Worm (Caenorhabditis elegans) whole organism, L3 larva: ENCODE results near the gene fbxa-50.

Source experiments
- R02D3.7 ChIP-seq: fragments of 150-350 bp; optimal IDR thresholded peaks from 2 replicates; lab custom pipeline; 2014; ENCODE audit warnings: missing biosample characterization, missing genetic modification characterization
- aly-2 ChIP-seq: fragments of 150-350 bp; optimal IDR thresholded peaks from 2 replicates; lab custom pipeline; 2014; ENCODE audit warnings: missing biosample characterization, missing genetic modification characterization
- ceh-16 ChIP-seq: sonication (generic microtip); optimal IDR thresholded peaks from 2 replicates; lab custom pipeline; 2017; ENCODE audit warnings: missing biosample characterization, missing genetic modification characterization
- ceh-82 ChIP-seq: fragments of 150-350 bp; optimal IDR thresholded peaks from 2 replicates; lab custom pipeline; 2014; ENCODE audit warnings: missing biosample characterization, missing genetic modification characterization
- daf-12 ChIP-seq: fragments of 150-350 bp; optimal IDR thresholded peaks from 2 replicates; lab custom pipeline; 2014; ENCODE audit warnings: missing biosample characterization, missing genetic modification reagents, missing genetic modification characterization
- elt-1 ChIP-seq: fragments of 150-350 bp; optimal IDR thresholded peaks from 2 replicates; lab custom pipeline; 2014; ENCODE audit warnings: missing biosample characterization, missing genetic modification characterization
- elt-2 ChIP-seq: sonication (generic microtip); optimal IDR thresholded peaks from 2 replicates; lab custom pipeline; 2016; ENCODE audit warnings: missing genetic modification reagents, mild to moderate bottlenecking, missing genetic modification characterization, missing compliant biosample characterization
- eor-1 ChIP-seq, 2 experiments: fragments of 150-350 bp; optimal IDR thresholded peaks; 2 replicates each; lab custom pipeline; 2014 to 2018; ENCODE audit warnings: missing biosample characterization in 2 of 2, missing genetic modification characterization in 2 of 2
- fkh-2 ChIP-seq: fragments of 150-350 bp; optimal IDR thresholded peaks from 2 replicates; lab custom pipeline; 2014; ENCODE audit warnings: missing biosample characterization, missing genetic modification reagents, missing genetic modification characterization
- fos-1 ChIP-seq: fragments of 150-350 bp; optimal IDR thresholded peaks from 2 replicates; lab custom pipeline; 2014; ENCODE audit warnings: missing biosample characterization, missing genetic modification characterization
- hmg-11 ChIP-seq: sonication (generic microtip); optimal IDR thresholded peaks from 2 replicates; lab custom pipeline; 2016; ENCODE audit warnings: missing genetic modification characterization, missing compliant biosample characterization
- jun-1 ChIP-seq: fragments of 150-350 bp; optimal IDR thresholded peaks from 2 replicates; lab custom pipeline; 2014; ENCODE audit warnings: missing biosample characterization, missing genetic modification reagents, missing genetic modification characterization
- lin-15B ChIP-seq: fragments of 150-350 bp; optimal IDR thresholded peaks from 2 replicates; lab custom pipeline; 2014; ENCODE audit warnings: missing biosample characterization, missing genetic modification characterization
- lsy-12 ChIP-seq: sonication (generic microtip); optimal IDR thresholded peaks from 2 replicates; lab custom pipeline; 2016; ENCODE audit warnings: mild to moderate bottlenecking, missing genetic modification characterization, missing compliant biosample characterization
- mdl-1 ChIP-seq: fragments of 150-350 bp; optimal IDR thresholded peaks from 2 replicates; lab custom pipeline; 2014; ENCODE audit warnings: missing biosample characterization, missing genetic modification characterization
- mml-1 ChIP-seq: fragments of 150-350 bp; sonication (generic microtip); optimal IDR thresholded peaks from 3 replicates; lab custom pipeline; 2014; ENCODE audit warnings: missing biosample characterization, missing genetic modification characterization
- nfya-1 ChIP-seq: sonication (generic microtip); optimal IDR thresholded peaks from 2 replicates; lab custom pipeline; 2017; ENCODE audit warnings: missing genetic modification characterization, mild to moderate bottlenecking, missing compliant biosample characterization, antibody characterized with exemption, moderate library complexity; ENCODE audit not compliant: insufficient read depth
- nhr-11 ChIP-seq: fragments of 150-350 bp; optimal IDR thresholded peaks from 2 replicates; lab custom pipeline; 2014; ENCODE audit warnings: missing biosample characterization, missing genetic modification characterization
- nhr-23 ChIP-seq: fragments of 150-350 bp; optimal IDR thresholded peaks from 2 replicates; lab custom pipeline; 2014; ENCODE audit warnings: missing biosample characterization, missing genetic modification reagents, missing genetic modification characterization
- nhr-237 ChIP-seq: fragments of 150-350 bp; optimal IDR thresholded peaks from 2 replicates; lab custom pipeline; 2014; ENCODE audit warnings: missing biosample characterization, missing genetic modification characterization
- nhr-28 ChIP-seq: fragments of 150-350 bp; optimal IDR thresholded peaks from 2 replicates; lab custom pipeline; 2014; ENCODE audit warnings: missing biosample characterization, missing genetic modification characterization
- nhr-43 ChIP-seq: sonication (generic microtip); optimal IDR thresholded peaks from 2 replicates; lab custom pipeline; 2016; ENCODE audit warnings: mild to moderate bottlenecking, missing genetic modification characterization, missing compliant biosample characterization; ENCODE audit not compliant: poor library complexity, severe bottlenecking
- nhr-76 ChIP-seq: fragments of 150-350 bp; sonication (generic microtip); optimal IDR thresholded peaks from 5 replicates; lab custom pipeline; 2014; ENCODE audit warnings: missing biosample characterization, missing genetic modification characterization
- nhr-77 ChIP-seq: fragments of 150-350 bp; optimal IDR thresholded peaks from 2 replicates; lab custom pipeline; 2014; ENCODE audit warnings: missing biosample characterization, missing genetic modification characterization
- pha-4 ChIP-seq: fragments of 150-350 bp; optimal IDR thresholded peaks from 2 replicates; lab custom pipeline; 2014; ENCODE audit warnings: missing biosample characterization, missing genetic modification reagents, missing genetic modification characterization
- pqm-1 ChIP-seq: fragments of 150-350 bp; optimal IDR thresholded peaks from 2 replicates; lab custom pipeline; 2017; ENCODE audit warnings: missing biosample characterization, missing genetic modification characterization, inconsistent platforms
- sea-2 ChIP-seq: fragments of 150-350 bp; sonication (generic microtip); optimal IDR thresholded peaks from 4 replicates; lab custom pipeline; 2014; ENCODE audit warnings: missing biosample characterization, missing genetic modification reagents, missing genetic modification characterization
- skn-1 ChIP-seq: fragments of 150-350 bp; optimal IDR thresholded peaks from 2 replicates; lab custom pipeline; 2014; ENCODE audit warnings: missing biosample characterization, missing genetic modification characterization
- tbx-2 ChIP-seq: sonication (generic microtip); optimal IDR thresholded peaks from 2 replicates; lab custom pipeline; 2016; ENCODE audit warnings: mild to moderate bottlenecking, missing genetic modification characterization, missing compliant biosample characterization
- unc-39 ChIP-seq: sonication (generic microtip); optimal IDR thresholded peaks from 4 replicates; lab custom pipeline; 2017; ENCODE audit warnings: missing biosample characterization, missing genetic modification characterization
- unc-62 ChIP-seq: fragments of 150-350 bp; sonication (generic microtip); optimal IDR thresholded peaks from 4 replicates; lab custom pipeline; 2014; ENCODE audit warnings: missing biosample characterization, missing genetic modification reagents, missing genetic modification characterization
- ztf-11 ChIP-seq: fragments of 150-350 bp; optimal IDR thresholded peaks from 2 replicates; lab custom pipeline; 2014; ENCODE audit warnings: missing biosample characterization, missing genetic modification characterization

The fbxa-50 gene

DNA sequence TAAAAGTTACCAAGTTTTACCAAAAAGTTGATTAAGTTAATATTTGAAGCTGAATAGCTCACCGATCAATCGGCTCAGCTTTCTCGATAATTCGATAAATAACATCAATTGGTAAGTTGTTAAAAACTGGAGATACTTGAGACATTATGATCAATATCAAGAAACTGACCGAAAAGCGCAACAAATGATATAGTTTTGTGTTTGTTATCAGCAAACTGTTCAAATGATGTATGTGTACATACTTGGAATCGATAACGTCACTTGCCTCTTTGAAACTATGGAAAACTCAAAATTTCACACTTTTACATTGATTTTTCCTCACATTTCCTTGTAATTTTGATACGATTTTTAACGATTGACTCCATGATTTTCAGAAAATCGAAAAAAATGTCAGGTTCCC lies 26.7 kb upstream of the fbxa-50 start, which contains the start of the genes fbxa-80 and fbxa-19:
fbxa-80 (minus strand) TSS at position 173 of the 400 bp plus-strand sequence.
fbxa-19 (plus strand) TSS at position 364 of the 400 bp plus-strand sequence.
- TF ChIP-seq elt-2, result peak; percentile 70
- no peak for TF ChIP-seq nhr-28 (tag; lab: Kevin White, UChicago)
- TF ChIP-seq pqm-1 (tag; lab: Kevin White, UChicago), result peak; percentile 23
- no peak for TF ChIP-seq nhr-23 (tag; lab: Kevin White, UChicago)
- no peak for TF ChIP-seq nhr-11 (tag; lab: Kevin White, UChicago)
- no peak for TF ChIP-seq ceh-16 (tag; lab: Kevin White, UChicago)
- no peak for TF ChIP-seq tbx-2 (tag; lab: Kevin White, UChicago)

DNA sequence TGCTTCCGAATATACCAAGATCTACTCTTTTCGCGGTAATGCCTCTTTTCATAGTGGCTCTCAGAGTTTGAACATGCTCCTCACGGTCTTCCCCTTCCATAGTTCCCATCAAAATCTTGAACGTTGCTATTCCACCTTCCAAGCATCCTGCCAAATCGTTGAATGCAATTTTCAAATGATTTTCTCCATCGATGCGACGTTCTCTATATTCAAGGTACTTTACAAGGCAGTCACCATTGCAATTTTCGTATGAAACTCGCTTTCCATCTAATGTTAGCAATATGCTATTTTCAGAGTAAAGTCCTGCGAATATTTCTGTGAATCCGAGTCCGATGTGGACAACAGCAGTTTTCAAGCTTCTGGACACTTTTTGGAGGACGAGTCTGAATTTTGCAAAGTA lies 26.0 kb upstream of the fbxa-50 start:
- TF ChIP-seq daf-12 (tag; lab: Kevin White, UChicago) (no peak), eor-1 (tag; optimal IDR thresholded peaks at IDR 0.05; lab: Kevin White, UChicago) (no peak), ceh-82 (tag; lab: Kevin White, UChicago) (no peak), unc-62 (GFP tag; lab: Kevin White, UChicago) (no peak), elt-1 (tag; lab: Kevin White, UChicago) (no peak), lin-15B (tag; lab: Kevin White, UChicago) (no peak), sea-2 (GFP tag; lab: Kevin White, UChicago) (no peak), nhr-23 (tag; lab: Kevin White, UChicago) (no peak)

DNA sequence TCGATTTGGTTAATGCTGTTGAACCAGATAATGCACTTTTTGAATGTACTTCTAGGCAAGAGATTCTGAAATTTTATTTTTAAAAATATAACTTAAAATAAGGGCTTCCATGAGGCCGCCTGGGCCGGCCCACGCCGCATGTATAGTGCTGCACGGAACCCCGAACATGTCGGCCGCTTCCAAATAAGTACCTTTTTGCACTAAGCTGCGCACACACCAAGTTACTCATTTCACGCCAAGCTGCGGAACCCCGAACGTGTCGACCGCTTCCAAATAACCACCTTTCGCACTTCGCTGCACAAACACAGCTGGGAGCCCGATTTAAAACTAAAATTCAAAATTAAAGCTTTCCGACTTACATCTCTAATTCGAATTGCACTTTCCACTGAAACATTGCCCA lies 23.0 kb upstream of the fbxa-50 start:
- no peak for TF ChIP-seq skn-1 (tag; lab: Kevin White, UChicago)
- no peak for TF ChIP-seq ztf-11 (tag; lab: Kevin White, UChicago)
- TF ChIP-seq aly-2, result no peak
- TF ChIP-seq mdl-1 (tag; lab: Kevin White, UChicago), result no peak
- no peak for TF ChIP-seq jun-1
- no peak for TF ChIP-seq daf-12 (tag; lab: Kevin White, UChicago)
- no peak for TF ChIP-seq nhr-77 (tag; lab: Kevin White, UChicago)
- no peak for TF ChIP-seq elt-2
- TF ChIP-seq ceh-82 (tag; lab: Kevin White, UChicago), result no peak
- TF ChIP-seq fkh-2, result no peak
- no peak for TF ChIP-seq nhr-76 (tag; lab: Kevin White, UChicago)
- no peak for TF ChIP-seq eor-1 (tag; optimal IDR thresholded peaks at IDR 0.05; lab: Kevin White, UChicago)

DNA sequence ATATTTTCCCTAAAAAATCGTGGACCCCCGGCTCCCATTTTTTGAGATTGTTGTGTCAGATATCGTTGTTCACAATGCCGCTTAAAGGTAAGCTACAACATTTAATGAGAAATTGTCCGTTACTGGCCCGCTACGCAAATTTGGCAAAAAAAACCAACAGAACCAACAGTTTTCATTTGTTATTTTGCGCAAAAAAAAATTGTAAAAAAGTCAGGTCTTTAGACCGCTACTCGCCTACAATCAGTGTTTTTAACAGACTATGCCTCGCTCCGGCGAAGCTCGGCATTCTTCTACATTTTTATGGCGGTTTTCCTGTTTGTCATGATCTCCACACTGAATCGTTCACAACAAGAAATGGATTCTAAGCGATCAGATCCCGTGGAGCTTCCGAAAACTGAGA lies 20.6 kb upstream of the fbxa-50 start, which contains the start of gene Y82E9BL.12:
Y82E9BL.12 (plus strand) TSS at position 301 of the 400 bp plus-strand sequence.
- no peak for TF ChIP-seq unc-39 (tag; lab: Kevin White, UChicago)
- TF ChIP-seq fkh-2, result no peak
- no peak for TF ChIP-seq ztf-11 (tag; lab: Kevin White, UChicago)
- TF ChIP-seq pha-4 (tag; lab: Kevin White, UChicago), result no peak

DNA sequence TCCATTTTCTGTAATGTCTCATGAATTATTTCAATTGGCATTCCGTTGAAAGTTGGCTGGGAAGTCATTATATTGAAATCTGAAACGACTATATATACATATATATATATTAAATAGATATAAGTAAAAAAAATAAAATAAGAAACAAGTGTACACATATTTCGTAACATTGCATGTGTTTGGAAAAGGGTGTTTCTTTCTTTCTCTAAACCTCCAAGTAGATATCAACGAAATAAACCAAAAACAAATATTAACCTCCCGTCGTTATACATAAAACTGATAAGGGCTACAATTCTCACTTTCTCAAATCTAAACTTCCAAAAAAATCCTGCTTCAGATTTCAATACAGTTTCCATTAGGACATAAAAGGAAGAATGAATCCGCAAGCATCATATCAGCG lies 19.9 kb upstream of the fbxa-50 start, which contains the start of gene fbxa-79:
fbxa-79 (minus strand) TSS at position 86 of the 400 bp plus-strand sequence.
- TF ChIP-seq unc-39 (tag; lab: Kevin White, UChicago) (no peak), elt-2 (peak; percentile 67), pqm-1 (tag; lab: Kevin White, UChicago) (peak; percentile 67), pha-4 (tag; lab: Kevin White, UChicago) (peak; percentile 77)
- TF ChIP-seq, all 47 proteins: peak for 3

DNA sequence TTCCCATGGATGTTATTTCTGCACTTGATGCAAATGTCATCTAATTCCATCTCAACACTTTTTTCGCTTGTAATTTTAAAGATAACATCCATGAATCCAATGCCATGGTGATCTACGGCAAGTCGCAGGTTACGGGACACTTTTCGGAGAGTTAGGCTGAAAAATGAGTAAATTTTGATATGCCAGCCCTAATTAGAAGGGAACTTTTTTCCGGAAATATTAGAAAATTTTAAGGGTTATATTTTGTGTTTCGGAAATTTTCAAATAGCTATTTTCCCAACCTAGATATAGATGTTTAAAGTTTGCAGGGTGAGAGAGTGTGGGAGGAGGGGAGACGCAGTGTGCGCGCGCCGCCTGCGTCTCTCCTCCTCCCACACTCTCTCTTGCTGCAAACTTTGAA lies 19.0 kb upstream of the fbxa-50 start:
- TF ChIP-seq hmg-11 (no peak), nhr-11 (tag; lab: Kevin White, UChicago) (no peak), unc-39 (tag; lab: Kevin White, UChicago) (no peak), nhr-43 (no peak), lsy-12 (tag; lab: Kevin White, UChicago) (no peak), R02D3.7 (tag; lab: Kevin White, UChicago) (no peak), nhr-28 (tag; lab: Kevin White, UChicago) (no peak), mml-1 (no peak), fos-1 (tag; lab: Kevin White, UChicago) (no peak), sea-2 (GFP tag; lab: Kevin White, UChicago) (no peak), elt-1 (tag; lab: Kevin White, UChicago) (no peak), nhr-237 (tag; lab: Kevin White, UChicago) (no peak), nhr-76 (tag; lab: Kevin White, UChicago) (no peak), elt-2 (no peak), ceh-16 (tag; lab: Kevin White, UChicago) (no peak), nfya-1 (no peak), nhr-23 (tag; lab: Kevin White, UChicago) (no peak)
- TF ChIP-seq, all 47 proteins: peak for 0
